Fruit fly (Drosophila melanogaster): ENCODE data around the gene bbx.

Gene bbx

DNA sequence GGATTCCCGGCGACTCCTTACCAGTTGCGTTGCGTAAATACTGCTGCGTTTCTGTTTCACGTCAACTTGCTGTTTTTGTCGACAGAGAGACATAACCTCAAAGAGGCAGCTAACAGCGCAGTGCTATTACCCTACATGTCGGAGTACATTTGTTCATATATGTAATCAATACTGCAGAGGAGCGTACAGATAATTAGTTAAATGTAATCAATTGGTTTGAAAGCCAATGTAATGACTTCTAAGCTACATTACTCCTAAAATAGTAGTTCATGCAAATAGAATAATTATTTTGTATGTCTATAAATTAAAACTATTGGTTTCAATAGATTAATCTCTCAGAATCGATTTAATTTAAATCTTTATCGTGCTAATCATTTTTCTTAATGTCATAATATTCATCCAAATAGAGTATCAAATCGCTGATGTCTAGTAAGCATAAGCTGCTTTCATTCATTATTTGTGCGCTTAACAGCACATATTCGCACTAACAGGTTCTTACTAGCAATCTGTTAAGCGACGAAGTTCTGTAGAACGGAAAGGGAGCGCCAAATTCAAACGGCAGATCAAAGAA lies 43.5 kb upstream of the bbx start, which contains the start of the genes SLIRP1 and anox (continued):
- TF ChIP-seq CG6272 (GFP tag; IDR thresholded peaks at IDR 0.05) = peak; percentile 48; the same call in 1 of the 2 replicates
- no peak for TF ChIP-seq pan (optimal IDR thresholded peaks at IDR 0.05)
- TF ChIP-seq pan (GFP tag; optimal IDR thresholded peaks at IDR 0.05 in 1 of 2, IDR thresholded peaks at IDR 0.05 in 1 of 2) = peak in 1 of 2 experiments; percentile 78
- peak; percentile 83 for TF ChIP-seq CG10209 (GFP tag; optimal IDR thresholded peaks at IDR 0.05)
- TF ChIP-seq CG12104 (GFP tag; optimal IDR thresholded peaks at IDR 0.05) = peak; percentile 81
- TF ChIP-seq insv (GFP tag; optimal IDR thresholded peaks at IDR 0.05) = peak in 1 of 2 experiments; percentile 48
- TF ChIP-seq D19A (tag; optimal IDR thresholded peaks at IDR 0.05) = peak; percentile 100
- TF ChIP-seq Gug (GFP tag; IDR thresholded peaks at IDR 0.05) = peak; percentile 63; the same call in 3 of the 4 replicates
- TF ChIP-seq ase (GFP tag; IDR thresholded peaks at IDR 0.05) = peak; percentile 48; the same call in 1 of the 3 replicates
- TF ChIP-seq eyg (GFP tag; optimal IDR thresholded peaks at IDR 0.05) = peak; percentile 40
- peak; percentile 86 for TF ChIP-seq CG15601 (tag; optimal IDR thresholded peaks at IDR 0.05)
- no peak for TF ChIP-seq CG6791 (GFP tag; IDR thresholded peaks at IDR 0.05; ENCODE audit: partially characterized antibody)
- peak; percentile 62 for TF ChIP-seq zfh1 (GFP tag; IDR thresholded peaks at IDR 0.05)
- TF ChIP-seq CG15696 (tag; optimal IDR thresholded peaks at IDR 0.05) = peak; percentile 68
- TF ChIP-seq Taf1 (GFP tag; IDR thresholded peaks at IDR 0.05) = peak; percentile 64; the same call in 1 of the 2 replicates
- TF ChIP-seq CG7372 (GFP tag; IDR thresholded peaks at IDR 0.05) = peak; percentile 80
- TF ChIP-seq CG6813 (GFP tag; optimal IDR thresholded peaks at IDR 0.05) = peak; percentile 70
- TF ChIP-seq run (tag; optimal IDR thresholded peaks at IDR 0.05) = peak; percentile 83
- peak; percentile 74 for TF ChIP-seq Deaf1 (tag; optimal IDR thresholded peaks at IDR 0.05)
- no peak for TF ChIP-seq CG34224 (GFP tag; IDR thresholded peaks at IDR 0.05; ENCODE audit: partially characterized antibody)
- TF ChIP-seq bab2 (GFP tag; optimal IDR thresholded peaks at IDR 0.05) = peak; percentile 68
- TF ChIP-seq cg (GFP tag; optimal IDR thresholded peaks at IDR 0.05) = no peak

DNA sequence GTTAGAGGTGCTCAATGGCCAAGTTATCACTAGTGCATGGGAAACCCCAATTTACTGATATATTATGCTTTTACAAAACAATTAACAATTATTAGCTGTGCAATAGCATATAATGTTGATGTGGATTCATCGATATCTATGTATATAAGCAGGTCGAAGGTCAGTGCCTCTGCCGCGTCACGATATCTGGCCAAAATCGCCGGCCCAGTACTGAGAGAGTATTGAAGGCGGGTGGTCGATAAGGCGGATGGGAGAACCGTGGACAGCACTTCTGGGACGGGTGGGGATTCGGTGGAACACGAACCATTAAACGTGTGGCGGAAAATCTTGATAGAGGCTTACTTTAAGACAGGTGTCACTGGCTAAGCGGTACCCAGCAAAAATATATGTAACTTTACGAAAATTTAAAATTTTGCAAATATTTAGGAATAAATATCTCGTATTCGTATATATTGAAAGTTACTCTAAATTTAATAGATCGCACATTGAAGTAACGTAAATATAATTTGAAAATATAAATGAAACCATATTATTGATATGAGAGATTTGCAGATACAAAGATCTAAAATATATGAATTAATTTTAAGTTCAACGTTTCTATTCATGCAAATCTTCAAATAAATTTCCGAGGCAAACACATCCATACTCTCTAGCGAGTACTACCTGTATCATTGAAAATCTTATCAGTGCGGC lies 40.4 kb upstream of the bbx start:
- TF ChIP-seq CG6254 (GFP tag; optimal IDR thresholded peaks at IDR 0.05) (no peak), HHEX (GFP tag; optimal IDR thresholded peaks at IDR 0.05) (peak; percentile 65), sob (GFP tag; IDR thresholded peaks at IDR 0.05) (0 out of 2 replicates have a peak, but pooled peaks have one; percentile 46), CG11247 (GFP tag; IDR thresholded peaks at IDR 0.05) (no peak), stwl (tag; optimal IDR thresholded peaks at IDR 0.05) (no peak), ase (GFP tag; IDR thresholded peaks at IDR 0.05) (no peak), croc (GFP tag; conservative IDR thresholded peaks at IDR 0.05) (peak; percentile 20; the same call in 1 of the 3 replicates), BtbVII (GFP tag; optimal IDR thresholded peaks at IDR 0.05) (peak; percentile 51), fd96Cb (tag; optimal IDR thresholded peaks at IDR 0.05) (peak; percentile 59), CG2712 (tag; optimal IDR thresholded peaks at IDR 0.05) (peak; percentile 77), CG18476 (GFP tag; optimal IDR thresholded peaks at IDR 0.05) (peak; percentile 46), CG18764 (GFP tag; optimal IDR thresholded peaks at IDR 0.05) (no peak), dmrt11E (tag; optimal IDR thresholded peaks at IDR 0.05) (no peak), disco-r (GFP tag; optimal IDR thresholded peaks at IDR 0.05) (no peak), bcd (GFP tag; optimal IDR thresholded peaks at IDR 0.05) (peak; percentile 47), CG4820 (GFP tag; optimal IDR thresholded peaks at IDR 0.05) (peak; percentile 14), CG15696 (tag; optimal IDR thresholded peaks at IDR 0.05) (peak; percentile 40), CG11456 (GFP tag; IDR thresholded peaks at IDR 0.05) (no peak), rib (GFP tag; IDR thresholded peaks at IDR 0.05) (0 out of 2 replicates have a peak, but pooled peaks have one; percentile 14), fu2 (GFP tag; optimal IDR thresholded peaks at IDR 0.05) (no peak), CG6765 (GFP tag; optimal IDR thresholded peaks at IDR 0.05) (peak; percentile 36), cas (GFP tag; IDR thresholded peaks at IDR 0.05) (no peak), PHDP (tag; optimal IDR thresholded peaks at IDR 0.05) (no peak), dan (GFP tag; IDR thresholded peaks at IDR 0.05) (no peak), CG7357 (GFP tag; IDR thresholded peaks at IDR 0.05) (0 out of 3 replicates have a peak, but pooled peaks have one; percentile 13), Dbx (GFP tag; IDR thresholded peaks at IDR 0.05) (0 out of 3 replicates have a peak, but pooled peaks have one; percentile 48), Hr78 (GFP tag; optimal IDR thresholded peaks at IDR 0.05) (peak in 1 of 2 experiments; percentile 88), Awh (GFP tag; IDR thresholded peaks at IDR 0.05) (no peak)

Measured in whole organism, embryonic.